Worm (Caenorhabditis elegans): ENCODE measurements around the gene srv-10.
A peak's percentile ranks its signal among the peaks of the same experiment; 100 is the strongest.

- TF ChIP-seq nhr-76 (tag; optimal IDR thresholded peaks at IDR 0.05) (no peak), fkh-8 (tag; optimal IDR thresholded peaks at IDR 0.05) (no peak), dpl-1 (GFP tag; optimal IDR thresholded peaks at IDR 0.05) (no peak), lin-15B (tag; optimal IDR thresholded peaks at IDR 0.05) (no peak), mab-9 (GFP tag; IDR thresholded peaks at IDR 0.05) (peak; percentile 16; the same call in 1 of the 2 replicates), egl-27 (tag; optimal IDR thresholded peaks at IDR 0.05) (no peak), mdl-1 (tag; optimal IDR thresholded peaks at IDR 0.05) (no peak)
Measured at ce11 chrV:13396426-13396825, 27.3 kb upstream of the srv-10 start.

Measured in whole organism, L1 larva.